Fruit fly (Drosophila melanogaster): Measurements from ENCODE around the gene CG15160.
A peak's percentile ranks its signal among the peaks of the same experiment; 100 is the strongest.

The CG15160 gene

DNA sequence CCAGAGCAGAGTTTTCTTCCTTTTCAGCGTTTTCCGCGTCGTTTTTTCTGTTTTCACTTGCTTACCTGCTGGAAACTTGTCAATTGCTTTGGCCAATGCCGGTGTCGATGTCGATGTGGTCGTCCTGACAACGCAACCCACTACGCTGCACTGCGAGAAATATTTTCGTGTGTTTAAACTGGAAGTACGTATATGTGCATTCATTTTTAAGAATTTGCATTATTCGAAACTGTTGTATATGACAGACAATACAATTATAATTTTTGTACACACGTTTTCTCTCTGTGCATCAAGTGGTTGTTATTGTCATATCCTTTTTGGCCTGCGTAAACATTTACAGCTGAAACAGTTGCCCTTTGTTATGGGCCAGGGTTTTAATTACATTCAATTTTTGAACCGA lies 25.3 kb downstream of the CG15160 start, which contains the start of gene IFT46:
Gene IFT46, minus strand, starts transcription at position 88 of the 400 bp plus-strand sequence.
- peak; percentile 23 for TF ChIP-seq CG17806 (tag; optimal IDR thresholded peaks at IDR 0.05)
- no peak for TF ChIP-seq Ets98B (GFP tag; IDR thresholded peaks at IDR 0.05)
- TF ChIP-seq fd96Ca (GFP tag; IDR thresholded peaks at IDR 0.05): no peak
- TF ChIP-seq CG8301 (tag; optimal IDR thresholded peaks at IDR 0.05): no peak
- TF ChIP-seq CG32121 (GFP tag; IDR thresholded peaks at IDR 0.05): no peak
- no peak for TF ChIP-seq Pif1B (GFP tag; optimal IDR thresholded peaks at IDR 0.05)

DNA sequence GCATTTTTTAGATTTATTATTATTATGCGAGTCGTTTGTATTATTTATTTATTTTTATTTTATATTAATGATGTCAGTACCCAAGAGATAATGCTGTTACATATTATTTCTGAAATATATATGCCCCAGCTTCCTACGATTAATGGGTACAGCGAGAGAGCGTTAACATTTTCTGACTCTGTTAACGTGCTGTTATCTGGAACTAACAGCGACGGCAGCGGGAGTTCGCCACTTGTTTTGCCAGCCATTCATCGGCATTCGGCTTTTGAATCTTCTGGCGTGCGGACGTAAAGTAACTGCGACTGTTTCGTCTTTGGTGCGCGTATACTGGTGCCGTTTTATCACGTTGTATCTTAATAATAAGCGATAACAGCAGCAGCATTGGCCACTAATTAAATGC lies 26.3 kb downstream of the CG15160 start, which contains the start of gene MESR3:
Gene MESR3, plus strand, starts transcription at position 254 of the 400 bp plus-strand sequence.
- no peak for TF ChIP-seq CG10348 (GFP tag; IDR thresholded peaks at IDR 0.05)
- no peak for TF ChIP-seq CG14655 (GFP tag; optimal IDR thresholded peaks at IDR 0.05)
- peak; percentile 78 for TF ChIP-seq CG8159 (tag; optimal IDR thresholded peaks at IDR 0.05)
- TF ChIP-seq CG12605 (GFP tag; IDR thresholded peaks at IDR 0.05): peak; percentile 72
- no peak for TF ChIP-seq Pif1B (GFP tag; optimal IDR thresholded peaks at IDR 0.05)
- TF ChIP-seq gl (tag; optimal IDR thresholded peaks at IDR 0.05): no peak
- TF ChIP-seq CG8301 (tag; optimal IDR thresholded peaks at IDR 0.05): peak; percentile 71
- TF ChIP-seq CG4496 (GFP tag; IDR thresholded peaks at IDR 0.05): peak; percentile 72
- peak; percentile 29 for TF ChIP-seq CG15710 (tag; optimal IDR thresholded peaks at IDR 0.05)
- TF ChIP-seq CG34367 (tag; optimal IDR thresholded peaks at IDR 0.05): peak; percentile 35
- TF ChIP-seq Snoo (tag; optimal IDR thresholded peaks at IDR 0.05): peak; percentile 64
- no peak for TF ChIP-seq EcR (GFP tag; optimal IDR thresholded peaks at IDR 0.05)
- TF ChIP-seq CG13204 (GFP tag; optimal IDR thresholded peaks at IDR 0.05): no peak
- TF ChIP-seq CG17806 (tag; optimal IDR thresholded peaks at IDR 0.05): peak; percentile 80
- peak; percentile 83 for TF ChIP-seq D1 (tag; optimal IDR thresholded peaks at IDR 0.05)
- peak; percentile 63; the same call in 2 of the 3 replicates for TF ChIP-seq fd96Ca (GFP tag; IDR thresholded peaks at IDR 0.05)
- peak; percentile 82 for TF ChIP-seq CG32121 (GFP tag; IDR thresholded peaks at IDR 0.05)
- no peak for TF ChIP-seq Pif1A (GFP tag; optimal IDR thresholded peaks at IDR 0.05)
- TF ChIP-seq rn (GFP tag; IDR thresholded peaks at IDR 0.05): 0 out of 2 replicates have a peak, but pooled peaks have one; percentile 10
- TF ChIP-seq CG9948 (tag; optimal IDR thresholded peaks at IDR 0.05): peak; percentile 53
- TF ChIP-seq Ets98B (GFP tag; IDR thresholded peaks at IDR 0.05): peak; percentile 86

DNA sequence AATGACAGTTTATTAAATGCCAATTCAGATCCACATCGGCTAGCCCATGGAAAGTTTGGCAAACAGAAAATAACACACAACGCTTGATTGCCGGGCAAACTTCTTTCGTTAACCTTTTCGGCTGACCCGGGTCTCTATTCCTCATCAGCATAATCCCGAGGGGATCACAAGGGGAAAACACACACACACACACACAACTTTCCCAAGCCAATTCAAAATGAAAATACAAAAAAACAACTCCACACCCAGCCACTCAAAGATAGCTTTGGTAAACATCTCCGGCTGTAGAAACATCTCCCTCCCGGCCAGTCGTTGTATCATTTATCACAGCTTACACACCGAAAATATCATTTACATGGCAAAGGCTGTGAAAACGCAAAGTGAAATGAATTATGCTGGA lies 29.5 kb downstream of the CG15160 start:
- TF ChIP-seq CG14655 (GFP tag; optimal IDR thresholded peaks at IDR 0.05) (no peak), Snoo (tag; optimal IDR thresholded peaks at IDR 0.05) (no peak), rn (GFP tag; IDR thresholded peaks at IDR 0.05) (no peak), gl (tag; optimal IDR thresholded peaks at IDR 0.05) (no peak), Pif1B (GFP tag; optimal IDR thresholded peaks at IDR 0.05) (no peak), CG34367 (tag; optimal IDR thresholded peaks at IDR 0.05) (no peak), CG4496 (GFP tag; IDR thresholded peaks at IDR 0.05) (no peak), CG17806 (tag; optimal IDR thresholded peaks at IDR 0.05) (no peak), CG32121 (GFP tag; IDR thresholded peaks at IDR 0.05) (no peak), Pif1A (GFP tag; optimal IDR thresholded peaks at IDR 0.05) (no peak), Ets98B (GFP tag; IDR thresholded peaks at IDR 0.05) (no peak), CG10348 (GFP tag; IDR thresholded peaks at IDR 0.05) (no peak), fd96Ca (GFP tag; IDR thresholded peaks at IDR 0.05) (no peak)

DNA sequence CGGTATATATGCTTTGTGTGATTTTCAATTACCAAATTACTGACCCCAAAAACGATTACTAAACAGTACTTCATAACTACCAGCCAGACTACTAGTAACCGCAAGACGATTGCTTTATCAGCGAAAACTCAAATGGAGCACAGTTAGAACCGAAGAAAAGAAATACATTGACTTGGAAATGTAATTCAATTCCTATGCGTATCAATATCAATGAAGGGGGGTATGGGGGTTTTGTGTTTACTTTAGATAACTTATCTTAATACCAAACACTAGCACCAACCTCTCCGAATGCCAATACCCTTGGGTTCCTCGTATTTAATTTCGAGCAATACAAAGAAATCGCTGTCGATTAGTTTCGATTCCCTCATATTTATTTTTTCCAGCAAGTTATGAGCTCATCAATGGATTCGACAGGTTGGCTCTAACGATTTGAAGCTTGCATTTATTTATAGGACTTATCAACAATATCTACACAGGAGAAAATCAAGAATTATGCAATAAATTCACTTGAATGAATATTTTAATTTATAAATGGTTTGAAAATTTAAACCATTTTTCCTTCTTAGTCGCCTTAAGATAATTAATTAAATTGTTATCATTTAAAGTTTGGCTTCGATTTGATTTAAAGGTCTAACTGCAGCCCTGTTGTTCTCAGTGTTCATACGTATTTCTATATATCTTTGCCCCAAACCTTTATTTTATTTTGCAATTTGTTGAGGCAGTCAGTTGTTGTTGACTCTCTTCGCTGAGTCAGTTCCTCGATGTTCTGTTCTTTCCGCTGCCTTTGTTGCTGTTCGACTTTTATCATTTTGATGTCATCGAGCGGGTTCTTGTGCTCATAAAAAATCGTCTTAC lies 30.9 kb downstream of the CG15160 start:
- TF ChIP-seq Pif1A (GFP tag; optimal IDR thresholded peaks at IDR 0.05) (peak; percentile 68), gl (tag; optimal IDR thresholded peaks at IDR 0.05) (peak; percentile 39), CG9948 (tag; optimal IDR thresholded peaks at IDR 0.05) (peak; percentile 66), Pif1B (GFP tag; optimal IDR thresholded peaks at IDR 0.05) (peak; percentile 77), rn (GFP tag; IDR thresholded peaks at IDR 0.05) (peak; percentile 19; the same call in 1 of the 2 replicates), EcR (GFP tag; optimal IDR thresholded peaks at IDR 0.05) (peak; percentile 62), CG10348 (GFP tag; IDR thresholded peaks at IDR 0.05) (no peak), CG32121 (GFP tag; IDR thresholded peaks at IDR 0.05) (peak; percentile 65), CG8301 (tag; optimal IDR thresholded peaks at IDR 0.05) (peak; percentile 64), CG12605 (GFP tag; IDR thresholded peaks at IDR 0.05) (peak; percentile 35; the same call in 1 of the 2 replicates), CG13204 (GFP tag; optimal IDR thresholded peaks at IDR 0.05) (no peak), CG8159 (tag; optimal IDR thresholded peaks at IDR 0.05) (peak; percentile 89), CG14655 (GFP tag; optimal IDR thresholded peaks at IDR 0.05) (peak; percentile 64), CG4496 (GFP tag; IDR thresholded peaks at IDR 0.05) (peak; percentile 66; the same call in 1 of the 3 replicates), CG17806 (tag; optimal IDR thresholded peaks at IDR 0.05) (peak; percentile 83), D1 (tag; optimal IDR thresholded peaks at IDR 0.05) (peak; percentile 73), Snoo (tag; optimal IDR thresholded peaks at IDR 0.05) (peak; percentile 68), fd96Ca (GFP tag; IDR thresholded peaks at IDR 0.05) (no peak), CG34367 (tag; optimal IDR thresholded peaks at IDR 0.05) (peak; percentile 44), Ets98B (GFP tag; IDR thresholded peaks at IDR 0.05) (peak; percentile 43), CG15710 (tag; optimal IDR thresholded peaks at IDR 0.05) (peak; percentile 73)

DNA sequence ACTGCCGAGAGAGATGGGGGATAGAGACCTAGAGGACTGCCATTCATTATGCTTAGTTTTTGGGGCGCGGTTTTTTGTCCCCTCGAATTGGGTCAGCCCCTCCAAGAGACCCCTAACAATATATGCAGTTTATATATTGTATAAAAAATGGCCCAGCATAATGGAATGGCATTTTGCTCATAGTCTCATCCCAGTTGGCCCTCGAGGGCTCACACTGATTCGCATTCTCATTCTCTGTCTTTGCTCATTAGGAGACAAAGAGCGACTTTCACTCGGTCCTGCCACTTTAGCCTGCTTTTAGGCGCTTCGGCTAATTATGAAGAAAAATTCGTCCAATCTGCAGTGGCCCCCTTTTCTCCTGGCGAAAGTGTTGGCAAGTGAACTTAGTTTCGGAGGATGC lies 32.7 kb downstream of the CG15160 start:
- TF ChIP-seq CG12605 (GFP tag; IDR thresholded peaks at IDR 0.05): no peak
- no peak for TF ChIP-seq CG9948 (tag; optimal IDR thresholded peaks at IDR 0.05)
- no peak for TF ChIP-seq CG10348 (GFP tag; IDR thresholded peaks at IDR 0.05)
- no peak for TF ChIP-seq rn (GFP tag; IDR thresholded peaks at IDR 0.05)
- no peak for TF ChIP-seq fd96Ca (GFP tag; IDR thresholded peaks at IDR 0.05)
- TF ChIP-seq Snoo (tag; optimal IDR thresholded peaks at IDR 0.05): no peak
- no peak for TF ChIP-seq Pif1B (GFP tag; optimal IDR thresholded peaks at IDR 0.05)
- no peak for TF ChIP-seq EcR (GFP tag; optimal IDR thresholded peaks at IDR 0.05)
- no peak for TF ChIP-seq CG32121 (GFP tag; IDR thresholded peaks at IDR 0.05)
- no peak for TF ChIP-seq CG13204 (GFP tag; optimal IDR thresholded peaks at IDR 0.05)
- no peak for TF ChIP-seq CG34367 (tag; optimal IDR thresholded peaks at IDR 0.05)

Measured in whole organism, pupa.